Worm (Caenorhabditis elegans) whole organism, L2 larva: Measurements from ENCODE around the gene srd-69.

Experiments
- C34F6.9 ChIP-seq: fragments of 150-350 bp; optimal IDR thresholded peaks from 2 replicates; lab custom pipeline; 2014; ENCODE audit warnings: missing biosample characterization, missing genetic modification characterization
- F13H6.1 ChIP-seq: sonication (generic microtip); optimal IDR thresholded peaks from 2 replicates; lab custom pipeline; 2016; ENCODE audit warnings: missing genetic modification characterization, missing compliant biosample characterization
- R02D3.7 ChIP-seq: fragments of 150-350 bp; optimal IDR thresholded peaks from 2 replicates; lab custom pipeline; 2014; ENCODE audit warnings: missing biosample characterization, missing genetic modification characterization
- Y55F3AM.14 ChIP-seq: fragments of 200-800 bp; sonication (Bioruptor generic); optimal IDR thresholded peaks from 2 replicates; lab custom pipeline; 2018; ENCODE audit warnings: mild to moderate bottlenecking, missing genetic modification characterization, missing compliant biosample characterization
- alr-1 ChIP-seq: fragments of 150-350 bp; optimal IDR thresholded peaks from 2 replicates; lab custom pipeline; 2014; ENCODE audit warnings: missing biosample characterization, missing genetic modification characterization
- aly-2 ChIP-seq: fragments of 150-350 bp; optimal IDR thresholded peaks from 2 replicates; lab custom pipeline; 2014; ENCODE audit warnings: missing biosample characterization, missing genetic modification characterization
- ama-1 ChIP-seq: fragments of 150-350 bp; optimal IDR thresholded peaks from 2 replicates; lab custom pipeline; 2018; ENCODE audit warnings: inconsistent platforms
- blmp-1 ChIP-seq: sonication (generic microtip); optimal IDR thresholded peaks from 2 replicates; lab custom pipeline; 2017; ENCODE audit warnings: missing genetic modification characterization, mild to moderate bottlenecking, missing compliant biosample characterization, antibody characterized with exemption, moderate library complexity; ENCODE audit not compliant: insufficient read depth
- ceh-16 ChIP-seq: fragments of 150-350 bp; optimal IDR thresholded peaks from 2 replicates; lab custom pipeline; 2014; ENCODE audit warnings: missing biosample characterization, missing genetic modification characterization
- ceh-82 ChIP-seq: fragments of 150-350 bp; optimal IDR thresholded peaks from 2 replicates; lab custom pipeline; 2014; ENCODE audit warnings: missing biosample characterization, missing genetic modification characterization
- crh-2 ChIP-seq: sonication (generic microtip); optimal IDR thresholded peaks from 2 replicates; lab custom pipeline; 2017; ENCODE audit warnings: missing biosample characterization, missing genetic modification characterization
- elt-1 ChIP-seq: fragments of 150-350 bp; optimal IDR thresholded peaks from 2 replicates; lab custom pipeline; 2014; ENCODE audit warnings: missing biosample characterization, missing genetic modification characterization
- elt-3 ChIP-seq: sonication (generic microtip); optimal IDR thresholded peaks from 2 replicates; lab custom pipeline; 2017; ENCODE audit warnings: missing biosample characterization, missing genetic modification characterization
- fos-1 ChIP-seq: fragments of 150-350 bp; optimal IDR thresholded peaks from 2 replicates; lab custom pipeline; 2014; ENCODE audit warnings: missing biosample characterization, missing genetic modification characterization
- gmeb-1 ChIP-seq: fragments of 150-350 bp; optimal IDR thresholded peaks from 2 replicates; lab custom pipeline; 2014; ENCODE audit warnings: missing biosample characterization, missing genetic modification characterization
- lin-11 ChIP-seq: fragments of 150-350 bp; sonication (generic microtip); optimal IDR thresholded peaks from 2 replicates; lab custom pipeline; 2014; ENCODE audit warnings: missing biosample characterization, missing genetic modification characterization, inconsistent platforms, mixed read lengths
- lin-13 ChIP-seq: fragments of 150-350 bp; optimal IDR thresholded peaks from 2 replicates; lab custom pipeline; 2014; ENCODE audit warnings: missing biosample characterization, missing genetic modification reagents, missing genetic modification characterization
- lin-39 ChIP-seq: fragments of 150-350 bp; optimal IDR thresholded peaks from 2 replicates; lab custom pipeline; 2014; ENCODE audit warnings: missing biosample characterization, missing genetic modification reagents, missing genetic modification characterization
- lsy-2 ChIP-seq, 2 experiments: fragments of 150-350 bp in 1 of 2; sonication (generic microtip) in 1 of 2; optimal IDR thresholded peaks; 2 replicates each; lab custom pipeline; 2014 to 2017; ENCODE audit warnings: missing biosample characterization in 2 of 2, missing genetic modification characterization in 2 of 2
- mab-5 ChIP-seq: fragments of 150-350 bp; optimal IDR thresholded peaks from 2 replicates; lab custom pipeline; 2014; ENCODE audit warnings: missing biosample characterization, missing genetic modification characterization
- mbf-1 ChIP-seq: sonication (generic microtip); optimal IDR thresholded peaks from 2 replicates; lab custom pipeline; 2017; ENCODE audit warnings: missing biosample characterization, missing genetic modification characterization
- mdl-1 ChIP-seq, 2 experiments: fragments of 150-350 bp in 1 of 2; sonication (generic microtip) in 1 of 2; optimal IDR thresholded peaks; 2 replicates each; lab custom pipeline; 2017; ENCODE audit warnings: missing biosample characterization in 2 of 2, missing genetic modification characterization in 2 of 2
- nhr-10 ChIP-seq: sonication (generic microtip); optimal IDR thresholded peaks from 2 replicates; lab custom pipeline; 2017; ENCODE audit warnings: missing biosample characterization, missing genetic modification characterization
- nhr-11 ChIP-seq: fragments of 150-350 bp; optimal IDR thresholded peaks from 2 replicates; lab custom pipeline; 2014; ENCODE audit warnings: missing biosample characterization, missing genetic modification characterization
- nhr-12 ChIP-seq: fragments of 150-350 bp; optimal IDR thresholded peaks from 2 replicates; lab custom pipeline; 2014; ENCODE audit warnings: missing biosample characterization, missing genetic modification characterization
- nhr-129 ChIP-seq: fragments of 150-350 bp; optimal IDR thresholded peaks from 2 replicates; lab custom pipeline; 2014; ENCODE audit warnings: missing biosample characterization, missing genetic modification characterization
- nhr-21 ChIP-seq: fragments of 150-350 bp; optimal IDR thresholded peaks from 2 replicates; lab custom pipeline; 2014; ENCODE audit warnings: missing biosample characterization, missing genetic modification characterization
- nhr-237 ChIP-seq: fragments of 150-350 bp; optimal IDR thresholded peaks from 2 replicates; lab custom pipeline; 2014; ENCODE audit warnings: missing biosample characterization, missing genetic modification characterization
- nhr-25 ChIP-seq: fragments of 150-350 bp; sonication (generic microtip); optimal IDR thresholded peaks from 3 replicates; lab custom pipeline; 2014; ENCODE audit warnings: missing biosample characterization, missing genetic modification characterization
- nhr-6 ChIP-seq: fragments of 150-350 bp; optimal IDR thresholded peaks from 2 replicates; lab custom pipeline; 2014; ENCODE audit warnings: missing biosample characterization, missing genetic modification characterization
- nhr-77 ChIP-seq: fragments of 150-350 bp; optimal IDR thresholded peaks from 2 replicates; lab custom pipeline; 2014; ENCODE audit warnings: missing biosample characterization, missing genetic modification characterization
- peb-1 ChIP-seq: fragments of 150-350 bp; optimal IDR thresholded peaks from 2 replicates; lab custom pipeline; 2014; ENCODE audit warnings: missing biosample characterization, missing genetic modification characterization
- sem-4 ChIP-seq: fragments of 150-350 bp; optimal IDR thresholded peaks from 2 replicates; lab custom pipeline; 2014; ENCODE audit warnings: missing biosample characterization, missing genetic modification reagents, missing genetic modification characterization
- skn-1 ChIP-seq: sonication (generic microtip); optimal IDR thresholded peaks from 2 replicates; lab custom pipeline; 2017; ENCODE audit warnings: missing biosample characterization, missing genetic modification characterization
- sma-3 ChIP-seq: sonication (generic microtip); optimal IDR thresholded peaks from 2 replicates; lab custom pipeline; 2016; ENCODE audit warnings: missing genetic modification reagents, missing genetic modification characterization, missing compliant biosample characterization
- sma-9 ChIP-seq, 2 experiments: fragments of 150-350 bp in 1 of 2; sonication (generic microtip) in 1 of 2; optimal IDR thresholded peaks; 2 replicates each; lab custom pipeline; 2014 to 2016; ENCODE audit warnings: missing genetic modification characterization in 2 of 2, mild to moderate bottlenecking in 1 of 2, missing biosample characterization in 1 of 2, missing compliant biosample characterization in 1 of 2, missing genetic modification reagents in 1 of 2, moderate library complexity in 1 of 2
- snpc-4 ChIP-seq: fragments of 150-350 bp; optimal IDR thresholded peaks from 2 replicates; lab custom pipeline; 2014; ENCODE audit warnings: missing biosample characterization, missing genetic modification characterization
- unc-39 ChIP-seq: fragments of 150-350 bp; optimal IDR thresholded peaks from 2 replicates; lab custom pipeline; 2014; ENCODE audit warnings: missing biosample characterization, missing genetic modification characterization
- unc-55 ChIP-seq: fragments of 150-350 bp; sonication (generic microtip); optimal IDR thresholded peaks from 3 replicates; lab custom pipeline; 2014; ENCODE audit warnings: missing biosample characterization, missing genetic modification reagents, missing genetic modification characterization
- unc-62 ChIP-seq: fragments of 150-350 bp; optimal IDR thresholded peaks from 2 replicates; lab custom pipeline; 2014; ENCODE audit warnings: missing biosample characterization, missing genetic modification reagents, missing genetic modification characterization
- zag-1 ChIP-seq: fragments of 150-350 bp; optimal IDR thresholded peaks from 2 replicates; lab custom pipeline; 2014; ENCODE audit warnings: missing biosample characterization, missing genetic modification characterization
- ztf-1 ChIP-seq: fragments of 200-800 bp; sonication (Bioruptor generic); conservative IDR thresholded peaks from 2 replicates; pipeline ENCODE4 v1.3.6; 2022; ENCODE audit warnings: missing genetic modification characterization, missing compliant biosample characterization
- ztf-11 ChIP-seq: sonication (generic microtip); optimal IDR thresholded peaks from 2 replicates; lab custom pipeline; 2017; ENCODE audit warnings: missing biosample characterization, missing genetic modification characterization
- ztf-4 ChIP-seq: fragments of 150-350 bp; optimal IDR thresholded peaks from 2 replicates; lab custom pipeline; 2014; ENCODE audit warnings: missing biosample characterization, missing genetic modification characterization

srd-69 gene

DNA sequence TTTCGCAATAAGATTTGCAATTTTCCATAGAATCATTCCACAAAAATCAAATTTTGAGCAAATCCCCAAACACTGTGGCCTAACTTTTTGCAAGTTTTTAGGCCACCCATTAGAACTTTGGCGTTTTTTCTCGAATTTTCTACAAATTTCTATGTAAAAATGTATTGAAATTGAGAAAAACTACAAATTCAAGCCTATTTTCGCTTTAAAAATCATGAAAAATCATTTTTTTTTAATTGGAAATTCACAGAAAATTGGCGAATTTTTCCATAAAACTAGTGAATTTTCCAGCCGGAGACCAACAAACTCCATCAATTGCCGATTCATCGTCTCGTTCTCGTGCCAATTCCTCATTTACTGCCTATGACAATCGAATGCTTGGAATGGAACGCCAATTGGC is 12.8 kb upstream of the srd-69 start:
- no peak for TF ChIP-seq blmp-1 (tag; lab: Kevin White, UChicago)
- no peak for TF ChIP-seq C34F6.9 (tag; lab: Kevin White, UChicago)
- no peak for TF ChIP-seq aly-2
- TF ChIP-seq nhr-11, result no peak
- no peak for TF ChIP-seq ceh-16
- TF ChIP-seq elt-3 (tag; lab: Kevin White, UChicago), result no peak
- no peak for TF ChIP-seq nhr-10 (tag; lab: Kevin White, UChicago)
- TF ChIP-seq mdl-1 (tag; optimal IDR thresholded peaks at IDR 0.05; lab: Kevin White, UChicago), result no peak
- TF ChIP-seq gmeb-1 (tag; lab: Kevin White, UChicago), result no peak

DNA sequence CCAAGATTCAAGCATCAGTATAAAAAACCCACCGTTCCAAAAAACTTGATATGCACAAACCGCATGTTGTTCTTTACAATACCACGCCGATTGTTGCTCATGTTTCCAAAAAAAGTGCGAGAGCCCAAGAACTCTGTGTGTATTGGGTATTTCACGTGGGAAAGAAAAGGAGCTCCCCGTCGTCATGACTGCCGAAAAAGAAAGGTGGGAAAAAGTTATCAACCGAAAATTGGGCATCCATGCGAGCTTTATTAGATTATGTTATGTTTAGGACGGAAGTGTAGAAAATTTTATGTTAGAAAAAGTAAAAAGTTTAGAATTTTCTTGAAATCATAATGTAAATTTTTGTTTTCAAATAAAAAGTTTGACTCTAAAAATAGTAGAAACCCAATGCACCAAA is 5.7 kb downstream of the srd-69 start, which contains the start of gene H04J21.4:
TSS of gene H04J21.4 (minus strand) at position 101 of the 400 bp plus-strand sequence.
- TF ChIP-seq gmeb-1 (tag; lab: Kevin White, UChicago) (no peak), crh-2 (tag; lab: Kevin White, UChicago) (no peak), nhr-129 (tag; lab: Kevin White, UChicago) (no peak)
- TF ChIP-seq, all 48 proteins: peak for 0

DNA sequence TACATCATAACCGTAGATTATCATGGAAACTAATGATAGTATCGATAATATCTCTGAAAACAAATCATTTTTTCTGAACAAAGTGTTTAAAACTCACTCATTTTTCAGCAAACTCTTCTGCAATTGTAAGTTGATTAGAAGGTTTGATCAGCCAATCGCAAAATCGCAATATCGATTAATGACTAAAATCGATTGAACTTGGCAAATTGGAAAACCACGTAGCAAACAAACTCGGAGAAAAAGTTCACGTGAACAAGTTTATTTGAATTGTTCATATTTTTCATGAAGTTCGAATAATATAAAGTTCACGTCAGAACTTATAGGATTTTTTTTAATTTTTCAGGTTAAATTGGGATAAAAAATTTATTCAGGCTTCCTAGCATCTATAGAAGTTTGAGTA is 9.1 kb downstream of the srd-69 start, which contains the start of gene H04J21.1:
TSS of gene H04J21.1 (minus strand) at position 101 of the 400 bp plus-strand sequence.
- TF ChIP-seq nhr-25 (tag; lab: Kevin White, UChicago) (no peak), C34F6.9 (tag; lab: Kevin White, UChicago) (no peak), unc-62 (GFP tag; lab: Kevin White, UChicago) (no peak), ztf-11 (tag; lab: Kevin White, UChicago) (no peak), ceh-82 (tag; lab: Kevin White, UChicago) (no peak), nhr-129 (tag; lab: Kevin White, UChicago) (no peak), nhr-6 (tag; lab: Kevin White, UChicago) (no peak), ztf-4 (tag; lab: Kevin White, UChicago) (no peak), lin-11 (tag; lab: Kevin White, UChicago) (no peak), nhr-12 (tag; lab: Kevin White, UChicago) (no peak), Y55F3AM.14 (GFP tag; lab: Kevin White, UChicago) (no peak)

DNA sequence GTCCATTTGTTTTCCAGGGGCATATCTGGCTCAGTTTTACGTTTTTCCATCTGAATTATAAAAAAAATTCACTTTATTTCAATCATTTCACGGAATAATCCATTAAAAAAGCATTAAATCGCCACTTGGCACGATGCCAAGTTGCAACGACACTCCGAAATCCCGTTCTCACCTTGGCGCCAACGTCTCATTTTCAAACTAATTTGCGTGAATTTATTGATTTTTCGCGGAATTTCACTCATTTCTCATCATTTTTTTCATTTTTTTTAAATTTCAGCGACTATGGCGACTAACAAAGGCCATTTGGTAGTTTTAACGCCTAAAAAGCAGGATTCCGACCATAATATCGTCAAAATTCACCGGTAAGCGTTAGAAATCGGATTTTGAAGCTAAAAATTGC is 13.2 kb downstream of the srd-69 start, which contains the start of gene H14E04.2:
TSS of gene H14E04.2 (plus strand) at position 276 of the 400 bp plus-strand sequence.
- TF ChIP-seq unc-39 (no peak), nhr-11 (no peak), mbf-1 (tag; lab: Kevin White, UChicago) (no peak), blmp-1 (tag; lab: Kevin White, UChicago) (peak; percentile 47), lsy-2 (tag; optimal IDR thresholded peaks at IDR 0.05; lab: Kevin White, UChicago) (peak; percentile 80 to 87), gmeb-1 (tag; lab: Kevin White, UChicago) (peak; percentile 93), nhr-77 (tag; lab: Kevin White, UChicago) (no peak), zag-1 (tag; lab: Kevin White, UChicago) (peak; percentile 5), unc-62 (GFP tag; lab: Kevin White, UChicago) (no peak), nhr-25 (tag; lab: Kevin White, UChicago) (peak; percentile 50), lin-11 (tag; lab: Kevin White, UChicago) (peak; percentile 55), elt-1 (tag; lab: Kevin White, UChicago) (no peak), nhr-6 (tag; lab: Kevin White, UChicago) (peak; percentile 56), sma-3 (peak; percentile 84), ama-1 (lab: Kevin White, UChicago) (peak; percentile 13), Y55F3AM.14 (GFP tag; lab: Kevin White, UChicago) (no peak), mab-5 (peak; percentile 34), elt-3 (tag; lab: Kevin White, UChicago) (no peak), nhr-129 (tag; lab: Kevin White, UChicago) (peak; percentile 72), nhr-237 (tag; lab: Kevin White, UChicago) (no peak), sma-9 (GFP tag; optimal IDR thresholded peaks at IDR 0.05; lab: Kevin White, UChicago) (no peak), sma-9 (tag; optimal IDR thresholded peaks at IDR 0.05; lab: Kevin White, UChicago) (no peak), ztf-4 (tag; lab: Kevin White, UChicago) (peak; percentile 17), skn-1 (tag; lab: Kevin White, UChicago) (no peak), nhr-10 (tag; lab: Kevin White, UChicago) (no peak), ztf-1 (GFP tag; lab: Robert Waterston, UW) (no peak), crh-2 (tag; lab: Kevin White, UChicago) (peak; percentile 87), ceh-16 (peak; percentile 74), nhr-12 (tag; lab: Kevin White, UChicago) (no peak), nhr-21 (tag; lab: Kevin White, UChicago) (peak; percentile 82), snpc-4 (tag; lab: Kevin White, UChicago) (peak; percentile 63), lin-13 (GFP tag; lab: Kevin White, UChicago) (peak; percentile 82), R02D3.7 (tag; lab: Kevin White, UChicago) (peak; percentile 25), C34F6.9 (tag; lab: Kevin White, UChicago) (peak; percentile 86), sem-4 (tag; lab: Kevin White, UChicago) (peak; percentile 74), F13H6.1 (tag; lab: Kevin White, UChicago) (peak; percentile 66), peb-1 (tag; lab: Kevin White, UChicago) (no peak), ztf-11 (tag; lab: Kevin White, UChicago) (no peak), fos-1 (tag; lab: Kevin White, UChicago) (peak; percentile 46), alr-1 (tag; lab: Kevin White, UChicago) (no peak), ceh-82 (tag; lab: Kevin White, UChicago) (no peak), lin-39 (tag; lab: Kevin White, UChicago) (no peak), unc-55 (GFP tag; lab: Kevin White, UChicago) (peak; percentile 87), mdl-1 (tag; optimal IDR thresholded peaks at IDR 0.05; lab: Kevin White, UChicago) (no peak)
